Fruit fly (Drosophila melanogaster): ENCODE measurements around the gene CstF64.

Gene CstF64

DNA sequence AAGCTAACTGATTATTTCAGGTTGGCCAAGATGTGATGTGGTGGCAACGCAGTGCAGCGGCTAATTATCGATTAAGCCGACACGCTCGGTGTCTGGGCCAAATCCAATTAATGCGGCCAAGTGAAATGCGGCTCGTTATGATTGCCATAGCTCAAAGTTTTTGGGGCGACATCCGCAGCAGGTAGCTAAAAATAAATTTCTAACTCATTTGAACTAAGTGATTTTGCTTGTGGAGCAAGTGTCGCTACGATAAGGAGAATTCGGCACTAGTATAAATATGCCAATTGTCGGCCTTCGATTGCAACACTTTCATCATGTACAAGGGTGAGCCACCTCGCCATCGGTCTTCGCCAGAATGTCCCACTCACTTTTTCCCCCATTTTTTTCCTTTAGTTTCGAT is 35.5 kb downstream of the CstF64 start, which contains the start of gene CG34282:
CG34282 (plus strand) TSS at position 301 of the 400 bp plus-strand sequence.
- no peak for TF ChIP-seq Dll (optimal IDR thresholded peaks at IDR 0.05)
- no peak for TF ChIP-seq pan (optimal IDR thresholded peaks at IDR 0.05)
- no peak for TF ChIP-seq CG8478 (optimal IDR thresholded peaks at IDR 0.05)
- no peak for TF ChIP-seq psq (optimal IDR thresholded peaks at IDR 0.05)
- TF ChIP-seq EcR (GFP tag; optimal IDR thresholded peaks at IDR 0.05) = no peak
- no peak for TF ChIP-seq usp (GFP tag; optimal IDR thresholded peaks at IDR 0.05)

DNA sequence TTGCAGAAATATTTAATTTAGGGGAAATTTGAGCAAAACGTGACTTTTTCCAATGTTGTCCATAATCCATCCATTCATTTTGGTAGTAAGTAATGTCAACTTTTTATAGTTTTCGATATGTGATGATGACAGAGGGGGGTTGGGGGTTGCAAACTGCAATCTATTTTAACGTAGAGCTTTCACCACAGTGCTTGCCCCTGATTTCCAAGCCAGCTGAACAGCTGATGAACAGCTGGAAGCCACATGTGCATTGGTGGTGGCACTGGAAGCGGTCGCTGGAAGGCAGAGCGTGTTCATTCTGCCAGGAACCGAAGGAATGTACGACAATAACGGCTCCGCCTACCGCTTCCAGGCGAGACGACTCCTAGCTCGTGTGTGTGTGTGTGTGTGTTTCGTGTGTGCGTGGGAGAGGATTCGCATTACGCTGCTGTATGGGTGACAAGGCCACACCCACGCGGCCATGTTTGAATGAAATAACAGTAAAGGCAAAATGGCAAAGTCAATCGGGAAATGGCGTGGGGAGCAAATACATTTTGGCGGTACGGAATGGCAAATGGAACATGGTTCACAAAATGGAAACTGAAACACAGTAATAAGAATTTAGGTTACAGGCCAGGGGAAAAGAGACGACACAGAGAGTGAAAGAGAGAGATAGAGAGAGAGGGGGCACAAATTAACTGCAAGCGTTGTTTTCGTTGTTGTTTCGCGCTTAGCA is 39.6 kb downstream of the CstF64 start:
- TF ChIP-seq usp (GFP tag; optimal IDR thresholded peaks at IDR 0.05) (no peak), Dll (optimal IDR thresholded peaks at IDR 0.05) (no peak), CG8478 (optimal IDR thresholded peaks at IDR 0.05) (no peak), psq (optimal IDR thresholded peaks at IDR 0.05) (no peak), pan (optimal IDR thresholded peaks at IDR 0.05) (no peak), EcR (GFP tag; optimal IDR thresholded peaks at IDR 0.05) (no peak)

DNA sequence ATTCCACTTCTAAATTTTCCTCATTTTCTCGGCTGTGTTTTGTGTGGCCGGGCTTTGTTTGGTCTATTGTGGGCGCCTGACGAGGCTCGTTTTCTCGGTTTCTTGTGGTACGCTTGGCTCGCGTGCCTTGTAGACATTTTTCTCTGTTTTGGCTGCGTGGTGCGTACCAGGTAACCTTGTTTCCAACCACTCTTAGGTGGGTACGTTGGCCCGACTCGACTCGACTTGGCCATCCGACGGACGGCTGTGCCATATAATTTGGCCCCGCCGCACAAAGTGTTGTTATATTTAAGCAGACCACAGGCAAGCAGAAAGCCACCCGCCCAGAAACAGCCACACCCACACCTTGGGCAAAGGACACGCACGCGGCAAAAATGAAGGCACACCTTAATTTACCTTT is 44.1 kb downstream of the CstF64 start:
- TF ChIP-seq CG8478 (optimal IDR thresholded peaks at IDR 0.05) = no peak
- TF ChIP-seq Dll (optimal IDR thresholded peaks at IDR 0.05) = no peak

DNA sequence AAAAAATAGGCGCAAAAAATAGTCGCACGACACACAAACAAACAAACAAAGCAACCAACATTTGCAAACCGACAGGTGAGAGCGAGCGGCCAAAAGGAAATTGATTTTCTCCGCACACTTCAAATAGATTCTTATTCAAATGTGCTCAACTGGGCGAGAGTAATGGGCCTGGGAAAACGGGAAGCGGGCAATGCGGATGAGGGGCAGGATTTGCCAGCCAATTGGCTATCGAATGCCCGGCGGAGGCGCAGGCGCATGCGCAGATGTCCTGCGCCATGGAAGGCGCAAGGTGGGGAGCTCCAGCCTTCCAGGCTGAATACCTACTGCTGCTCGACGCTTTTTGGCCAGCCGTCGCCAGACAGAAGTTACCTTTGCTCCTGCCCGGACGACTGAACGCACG is 45.7 kb downstream of the CstF64 start, which contains the start of the genes ChAT and VAChT:
ChAT (plus strand) TSS at position 352 of the 400 bp plus-strand sequence.
VAChT (plus strand) TSS at position 352 of the 400 bp plus-strand sequence.
- TF ChIP-seq psq (optimal IDR thresholded peaks at IDR 0.05) (no peak), CG8478 (optimal IDR thresholded peaks at IDR 0.05) (no peak), EcR (GFP tag; optimal IDR thresholded peaks at IDR 0.05) (no peak), Dll (optimal IDR thresholded peaks at IDR 0.05) (no peak), usp (GFP tag; optimal IDR thresholded peaks at IDR 0.05) (no peak), pan (optimal IDR thresholded peaks at IDR 0.05) (no peak)

DNA sequence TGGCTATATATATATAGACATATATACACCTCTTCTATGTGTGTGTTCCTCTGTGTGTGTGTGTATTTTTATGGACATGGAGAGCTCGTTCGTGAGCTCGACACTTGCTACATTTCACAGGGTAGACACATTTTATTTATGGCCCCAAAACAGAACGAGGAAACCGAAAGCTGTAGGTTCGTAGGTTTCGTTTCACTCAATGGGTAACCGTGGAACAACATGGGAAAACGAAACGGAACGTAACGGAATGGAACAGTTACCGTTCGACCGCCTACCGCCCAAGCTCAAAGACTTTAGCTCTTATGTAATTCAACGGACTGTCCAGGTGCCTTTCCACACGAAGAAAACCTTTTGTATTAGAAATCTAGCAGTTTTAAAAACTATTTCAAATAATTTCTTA is 46.9 kb downstream of the CstF64 start:
- TF ChIP-seq CG8478 (optimal IDR thresholded peaks at IDR 0.05) = no peak
- TF ChIP-seq Dll (optimal IDR thresholded peaks at IDR 0.05) = no peak
- no peak for TF ChIP-seq psq (optimal IDR thresholded peaks at IDR 0.05)
- TF ChIP-seq usp (GFP tag; optimal IDR thresholded peaks at IDR 0.05) = no peak
- TF ChIP-seq EcR (GFP tag; optimal IDR thresholded peaks at IDR 0.05) = no peak
- TF ChIP-seq pan (optimal IDR thresholded peaks at IDR 0.05) = no peak

DNA sequence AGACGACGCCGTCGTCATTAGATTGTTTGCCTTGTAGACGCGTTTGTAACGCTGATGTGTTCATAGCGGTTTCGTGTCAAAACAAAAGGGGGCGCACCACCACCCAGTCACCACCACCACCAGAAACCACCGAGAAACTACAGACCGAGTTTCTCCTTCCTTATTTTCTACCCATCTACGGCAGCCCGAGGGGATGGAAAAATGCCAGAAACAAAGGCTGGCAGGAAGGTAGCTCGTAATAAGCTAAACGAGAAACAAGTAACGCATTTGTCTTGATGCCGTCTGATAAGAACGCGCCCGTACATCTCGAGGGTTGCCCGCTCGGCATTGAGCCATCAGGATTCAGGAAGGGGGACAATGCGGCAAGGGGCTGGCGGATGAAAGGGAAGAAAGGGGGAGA is 48.1 kb downstream of the CstF64 start:
- TF ChIP-seq EcR (GFP tag; optimal IDR thresholded peaks at IDR 0.05) (no peak), CG8478 (optimal IDR thresholded peaks at IDR 0.05) (no peak), Dll (optimal IDR thresholded peaks at IDR 0.05) (no peak), psq (optimal IDR thresholded peaks at IDR 0.05) (no peak), pan (optimal IDR thresholded peaks at IDR 0.05) (no peak), usp (GFP tag; optimal IDR thresholded peaks at IDR 0.05) (no peak)
